Worm (Caenorhabditis elegans): ENCODE results near the gene mdt-4.
"Not testable (repeated sequence)": the region's sequence is repeated elsewhere in the genome, so short reads cannot be mapped to it uniquely, and the experiment has no call there.

The mdt-4 gene

DNA sequence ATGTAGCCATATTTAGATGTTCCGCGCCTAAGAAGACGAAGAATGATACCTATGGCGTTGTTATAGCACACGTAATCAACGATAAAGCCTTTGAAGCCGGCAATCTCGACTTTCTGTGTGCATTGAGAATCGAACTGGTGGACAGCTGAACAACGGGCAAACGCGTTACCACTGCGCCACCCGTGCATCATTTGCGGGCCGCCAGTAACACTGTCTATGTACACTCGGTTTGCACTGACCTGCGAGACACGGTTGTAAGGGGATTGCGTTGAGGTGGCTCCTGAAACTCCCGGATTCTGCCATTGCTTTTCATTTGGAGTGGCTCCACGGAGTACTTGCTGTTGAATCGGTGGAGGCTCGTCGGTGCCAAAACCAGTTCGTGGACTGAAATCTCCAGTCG, 1.4 kb downstream of the mdt-4 start:
- peak; percentile 83 for TF ChIP-seq B0310.2 (tag; optimal IDR thresholded peaks at IDR 0.05)
- TF ChIP-seq pes-1 (GFP tag; IDR thresholded peaks at IDR 0.05), result peak; percentile 90
- TF ChIP-seq F13C5.2 (tag; optimal IDR thresholded peaks at IDR 0.05), result peak; percentile 68
- TF ChIP-seq hmbx-1 (tag; optimal IDR thresholded peaks at IDR 0.05), result peak; percentile 58
- peak; percentile 22 for TF ChIP-seq ama-1 (optimal IDR thresholded peaks at IDR 0.05)
- TF ChIP-seq ets-7 (tag; optimal IDR thresholded peaks at IDR 0.05), result peak; percentile 29
- TF ChIP-seq hnd-1 (tag; optimal IDR thresholded peaks at IDR 0.05), result peak; percentile 47
- TF ChIP-seq flt-1 (GFP tag; IDR thresholded peaks at IDR 0.05), result peak; percentile 79
- TF ChIP-seq aly-1 (tag; optimal IDR thresholded peaks at IDR 0.05), result peak; percentile 87
- peak; percentile 79 for TF ChIP-seq ceh-13 (GFP tag; optimal IDR thresholded peaks at IDR 0.05)
- peak; percentile 74; the same call in 1 of the 2 replicates for TF ChIP-seq tbx-11 (GFP tag; IDR thresholded peaks at IDR 0.05)
- TF ChIP-seq sea-1 (GFP tag; conservative IDR thresholded peaks at IDR 0.05), result peak; percentile 79
- peak; percentile 95 for TF ChIP-seq hmg-4 (GFP tag; optimal IDR thresholded peaks at IDR 0.05)
- TF ChIP-seq tbx-37 (GFP tag; conservative IDR thresholded peaks at IDR 0.05), result peak; percentile 71
- TF ChIP-seq scrt-1 (GFP tag; IDR thresholded peaks at IDR 0.05), result peak; percentile 85
- TF ChIP-seq tra-4 (tag; optimal IDR thresholded peaks at IDR 0.05), result no peak
- peak; percentile 89 for TF ChIP-seq ceh-36 (tag; optimal IDR thresholded peaks at IDR 0.05)

DNA sequence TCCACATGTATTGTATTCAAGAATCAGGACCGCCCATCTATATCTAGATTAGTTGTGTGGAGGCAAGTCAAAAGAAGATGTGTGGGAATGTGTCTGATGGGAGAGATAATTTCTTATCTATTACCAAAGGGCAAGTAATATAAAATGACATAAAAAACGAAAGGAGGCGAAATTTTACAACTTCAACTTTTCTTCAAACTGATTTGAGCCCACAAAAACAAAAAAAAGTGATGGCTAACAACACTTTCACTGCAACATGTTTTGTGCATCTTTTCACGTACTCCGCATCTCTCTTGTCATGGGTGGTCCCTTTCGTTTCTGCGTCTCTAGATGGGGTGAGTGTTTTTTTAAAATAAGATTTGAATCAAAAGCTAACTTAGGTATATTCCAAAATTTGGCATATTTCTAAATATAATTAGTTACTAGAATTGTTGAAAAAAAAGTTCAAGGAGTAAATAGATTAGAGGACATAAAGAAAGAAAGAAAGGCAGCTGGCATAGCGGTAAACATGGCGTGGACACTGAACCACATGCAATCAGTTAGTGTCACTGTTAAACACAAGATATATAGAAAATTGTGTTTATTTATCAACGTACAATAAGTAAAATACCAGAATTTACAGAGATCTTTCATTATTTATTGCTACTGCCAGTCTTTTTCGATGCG, 2.1 kb downstream of the mdt-4 start, which contains the start of gene ZK546.19:
Gene ZK546.19, plus strand, starts transcription at position 186 of the 666 bp plus-strand sequence.
- TF ChIP-seq hmbx-1 (tag; optimal IDR thresholded peaks at IDR 0.05) (no peak), hnd-1 (tag; optimal IDR thresholded peaks at IDR 0.05) (no peak), F13C5.2 (tag; optimal IDR thresholded peaks at IDR 0.05) (no peak), ama-1 (optimal IDR thresholded peaks at IDR 0.05) (no peak), sea-1 (GFP tag; conservative IDR thresholded peaks at IDR 0.05) (no peak), B0310.2 (tag; optimal IDR thresholded peaks at IDR 0.05) (no peak), ceh-13 (GFP tag; optimal IDR thresholded peaks at IDR 0.05) (no peak), tra-4 (tag; optimal IDR thresholded peaks at IDR 0.05) (no peak)

DNA sequence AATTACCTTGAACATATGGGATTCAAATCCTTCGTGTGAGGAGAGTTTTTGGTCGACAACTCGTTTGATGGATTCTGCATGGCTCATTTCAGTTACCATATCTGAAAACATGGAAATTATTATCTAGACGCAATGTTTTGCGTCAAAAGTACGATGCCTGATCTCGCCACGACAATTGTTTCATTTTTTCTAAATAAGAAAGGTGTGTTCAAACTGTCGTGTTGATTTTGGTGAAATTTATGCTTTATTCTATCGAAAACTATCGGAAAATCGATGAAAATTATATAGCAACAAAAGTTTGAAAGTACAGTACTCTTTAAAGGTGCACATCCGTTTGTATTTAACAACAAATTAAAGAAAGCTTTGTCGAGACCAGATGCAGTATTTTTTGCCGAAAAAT, 2.7 kb downstream of the mdt-4 start, which contains the start of gene cblc-1:
Gene cblc-1, minus strand, starts transcription at position 101 of the 400 bp plus-strand sequence.
- no peak for TF ChIP-seq F13C5.2 (tag; optimal IDR thresholded peaks at IDR 0.05)
- TF ChIP-seq ceh-36 (tag; optimal IDR thresholded peaks at IDR 0.05), result no peak
- TF ChIP-seq sea-1 (GFP tag; conservative IDR thresholded peaks at IDR 0.05), result no peak
- TF ChIP-seq ceh-13 (GFP tag; optimal IDR thresholded peaks at IDR 0.05), result no peak
- TF ChIP-seq tbx-37 (GFP tag; conservative IDR thresholded peaks at IDR 0.05), result no peak
- no peak for TF ChIP-seq ama-1 (optimal IDR thresholded peaks at IDR 0.05)
- no peak for TF ChIP-seq ets-7 (tag; optimal IDR thresholded peaks at IDR 0.05)
- TF ChIP-seq pes-1 (GFP tag; IDR thresholded peaks at IDR 0.05), result no peak

DNA sequence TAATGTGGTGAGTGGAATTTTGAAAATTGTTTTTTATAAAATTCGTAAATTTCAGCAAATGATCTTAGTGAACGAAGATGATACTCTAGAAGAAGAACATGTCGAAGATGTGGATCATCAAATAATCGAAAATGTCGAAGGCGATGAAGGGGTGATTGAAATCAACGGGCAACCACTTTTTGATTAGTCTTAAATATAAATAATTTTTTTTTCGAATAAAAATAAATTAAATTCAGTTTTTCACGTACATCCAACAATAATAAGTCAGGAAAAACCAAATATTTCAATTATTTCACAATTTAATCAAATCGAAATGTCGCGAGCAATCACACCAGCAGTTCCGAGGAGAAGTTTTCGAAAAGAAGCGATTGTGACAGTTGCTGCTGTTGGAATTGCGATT, 6.0 kb downstream of the mdt-4 start, which contains the start of gene ZK546.4:
Gene ZK546.4, plus strand, starts transcription at position 301 of the 400 bp plus-strand sequence.
- TF ChIP-seq scrt-1 (GFP tag; IDR thresholded peaks at IDR 0.05), result no peak
- TF ChIP-seq hmg-4 (GFP tag; optimal IDR thresholded peaks at IDR 0.05), result no peak
- no peak for TF ChIP-seq hnd-1 (tag; optimal IDR thresholded peaks at IDR 0.05)
- no peak for TF ChIP-seq B0310.2 (tag; optimal IDR thresholded peaks at IDR 0.05)
- no peak for TF ChIP-seq tbx-37 (GFP tag; conservative IDR thresholded peaks at IDR 0.05)
- no peak for TF ChIP-seq tbx-11 (GFP tag; IDR thresholded peaks at IDR 0.05)
- no peak for TF ChIP-seq ama-1 (optimal IDR thresholded peaks at IDR 0.05)
- TF ChIP-seq ets-7 (tag; optimal IDR thresholded peaks at IDR 0.05), result no peak
- no peak for TF ChIP-seq hmbx-1 (tag; optimal IDR thresholded peaks at IDR 0.05)
- no peak for TF ChIP-seq sea-1 (GFP tag; conservative IDR thresholded peaks at IDR 0.05)
- no peak for TF ChIP-seq ceh-36 (tag; optimal IDR thresholded peaks at IDR 0.05)
- no peak for TF ChIP-seq tra-4 (tag; optimal IDR thresholded peaks at IDR 0.05)

DNA sequence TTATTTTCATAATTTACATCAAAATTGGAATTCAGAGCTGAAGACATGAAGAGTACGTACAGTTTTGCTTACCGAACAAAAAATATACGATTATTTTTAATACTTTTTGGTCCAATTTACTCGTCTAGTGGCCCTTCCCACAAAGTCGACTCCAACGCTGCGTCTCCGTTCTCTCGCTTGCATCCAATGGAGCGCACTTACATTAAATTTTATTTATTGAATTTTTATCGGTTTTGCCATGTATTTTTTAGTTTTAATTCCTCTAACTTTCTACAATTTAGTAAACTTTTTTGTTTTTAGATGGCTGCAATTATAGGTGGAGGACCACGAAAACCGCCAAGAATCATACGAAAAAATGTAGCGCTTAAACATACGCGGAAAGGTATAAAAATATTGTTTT, 8.2 kb downstream of the mdt-4 start, which contains the start of gene ZK546.5:
Gene ZK546.5, plus strand, starts transcription at position 301 of the 400 bp plus-strand sequence.
- TF ChIP-seq hmbx-1 (tag; optimal IDR thresholded peaks at IDR 0.05) (no peak), flt-1 (GFP tag; IDR thresholded peaks at IDR 0.05) (no peak), hmg-4 (GFP tag; optimal IDR thresholded peaks at IDR 0.05) (no peak), ceh-13 (GFP tag; optimal IDR thresholded peaks at IDR 0.05) (no peak), ama-1 (optimal IDR thresholded peaks at IDR 0.05) (no peak), tbx-11 (GFP tag; IDR thresholded peaks at IDR 0.05) (no peak), hnd-1 (tag; optimal IDR thresholded peaks at IDR 0.05) (no peak), tra-4 (tag; optimal IDR thresholded peaks at IDR 0.05) (no peak), sea-1 (GFP tag; conservative IDR thresholded peaks at IDR 0.05) (no peak), tbx-37 (GFP tag; conservative IDR thresholded peaks at IDR 0.05) (no peak)

DNA sequence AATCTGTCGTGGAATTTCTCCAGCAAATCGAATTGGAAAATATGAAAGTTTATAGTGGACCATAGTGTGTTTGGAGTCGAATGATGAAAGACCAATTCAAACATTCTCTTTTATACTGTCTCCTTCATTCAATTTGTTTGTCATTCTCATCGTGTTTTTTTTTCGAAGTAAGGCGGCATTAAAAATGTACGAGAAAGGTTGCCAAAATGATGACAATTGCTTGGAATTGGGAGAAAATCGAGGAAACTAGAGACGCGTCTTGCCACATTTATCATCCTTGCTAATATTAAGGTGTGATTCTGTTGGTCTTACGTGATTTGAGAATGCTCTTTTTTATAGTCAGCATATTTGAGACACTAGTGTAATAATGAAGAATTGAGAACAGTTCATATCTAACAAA, 8.8 kb downstream of the mdt-4 start, which contains the start of gene gst-30:
Gene gst-30, minus strand, starts transcription at position 101 of the 400 bp plus-strand sequence.
- no peak for TF ChIP-seq tbx-37 (GFP tag; conservative IDR thresholded peaks at IDR 0.05)
- no peak for TF ChIP-seq ceh-13 (GFP tag; optimal IDR thresholded peaks at IDR 0.05)
- TF ChIP-seq scrt-1 (GFP tag; IDR thresholded peaks at IDR 0.05), result no peak
- TF ChIP-seq ceh-36 (tag; optimal IDR thresholded peaks at IDR 0.05), result no peak
- TF ChIP-seq hmg-4 (GFP tag; optimal IDR thresholded peaks at IDR 0.05), result no peak
- no peak for TF ChIP-seq pes-1 (GFP tag; IDR thresholded peaks at IDR 0.05)
- TF ChIP-seq F13C5.2 (tag; optimal IDR thresholded peaks at IDR 0.05), result no peak
- no peak for TF ChIP-seq hnd-1 (tag; optimal IDR thresholded peaks at IDR 0.05)
- TF ChIP-seq tbx-11 (GFP tag; IDR thresholded peaks at IDR 0.05), result no peak
- TF ChIP-seq sea-1 (GFP tag; conservative IDR thresholded peaks at IDR 0.05), result no peak
- TF ChIP-seq ama-1 (optimal IDR thresholded peaks at IDR 0.05), result no peak
- TF ChIP-seq B0310.2 (tag; optimal IDR thresholded peaks at IDR 0.05), result no peak
- TF ChIP-seq aly-1 (tag; optimal IDR thresholded peaks at IDR 0.05), result no peak

DNA sequence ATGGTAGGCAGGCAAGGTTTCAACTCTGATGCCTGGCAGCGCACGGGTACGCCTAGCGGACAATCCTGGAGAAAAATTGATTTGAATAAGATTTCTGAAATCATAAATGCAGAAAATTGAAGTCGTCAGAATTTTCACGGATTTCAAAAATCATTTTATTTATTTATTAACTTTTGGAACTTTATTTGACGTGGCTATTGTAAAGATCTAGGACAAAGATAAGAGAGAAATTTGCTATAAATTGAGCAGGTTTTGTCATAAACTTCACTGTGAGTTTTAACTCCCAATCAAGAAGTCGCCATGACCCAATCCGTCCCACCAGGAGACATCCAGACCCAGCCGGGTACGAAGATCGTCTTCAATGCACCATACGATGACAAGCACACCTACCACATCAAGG, 11.0 kb downstream of the mdt-4 start, which contains the start of gene msp-152:
Gene msp-152, plus strand, starts transcription at position 301 of the 400 bp plus-strand sequence.
- TF ChIP-seq ets-7 (tag; optimal IDR thresholded peaks at IDR 0.05); hmbx-1 (tag; optimal IDR thresholded peaks at IDR 0.05); ceh-13 (GFP tag; optimal IDR thresholded peaks at IDR 0.05): not testable (repeated sequence)
